Worm (Caenorhabditis elegans): Measurements from ENCODE around the gene msp-10.

ce11 chrIV:9795250-9795649 is 42.2 kb upstream of the msp-10 start:
- TF ChIP-seq tbx-2 (tag; optimal IDR thresholded peaks at IDR 0.05) = no peak
- no peak for TF ChIP-seq lin-11 (tag; optimal IDR thresholded peaks at IDR 0.05)
